Worm (Caenorhabditis elegans): ENCODE data around the gene F13A2.4.

DNA sequence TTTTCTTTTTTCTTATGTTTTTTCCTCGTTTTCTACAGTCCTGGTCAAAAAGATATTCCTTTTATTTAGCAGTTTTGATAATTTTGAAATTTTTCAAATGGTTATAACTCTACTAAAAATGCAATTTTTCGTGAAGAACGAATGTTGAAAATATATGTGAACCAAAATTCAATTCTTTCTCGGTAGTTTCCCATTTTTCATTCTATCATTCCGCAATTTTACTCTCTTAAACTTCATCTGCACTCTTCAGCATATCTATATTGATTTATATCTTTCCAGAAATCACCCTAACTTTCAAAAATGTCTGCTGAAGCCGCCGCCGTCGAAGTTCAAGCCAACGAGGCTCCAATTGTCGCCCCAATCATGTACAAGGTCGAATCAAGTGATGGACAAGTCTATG lies 22.1 kb upstream of the F13A2.4 start, which contains the start of gene skr-7:
- TF ChIP-seq mep-1 (tag; optimal IDR thresholded peaks at IDR 0.05) (no peak), nhr-76 (tag; optimal IDR thresholded peaks at IDR 0.05) (no peak), efl-1 (optimal IDR thresholded peaks at IDR 0.05) (no peak), efl-1 (GFP tag; optimal IDR thresholded peaks at IDR 0.05 in 1 of 2) (no peak), lin-35 (GFP tag; optimal IDR thresholded peaks at IDR 0.05) (no peak), pag-3 (tag; optimal IDR thresholded peaks at IDR 0.05; ENCODE audit: borderline replicate concordance, insufficient read depth) (no peak), fkh-4 (tag; optimal IDR thresholded peaks at IDR 0.05; ENCODE audit: borderline replicate concordance) (no peak)

Measured in whole organism, L1 larva.